Worm (Caenorhabditis elegans): Measurements from ENCODE around the gene Y51A2A.5.

- TF ChIP-seq mxl-2 (GFP tag; conservative IDR thresholded peaks at IDR 0.05) (no peak), ceh-82 (tag; optimal IDR thresholded peaks at IDR 0.05) (no peak), dpl-1 (GFP tag; optimal IDR thresholded peaks at IDR 0.05) (no peak), F26F4.8 (GFP tag; conservative IDR thresholded peaks at IDR 0.05) (no peak), unc-39 (tag; optimal IDR thresholded peaks at IDR 0.05) (no peak), ztf-11 (tag; optimal IDR thresholded peaks at IDR 0.05) (no peak), nhr-41 (GFP tag; IDR thresholded peaks at IDR 0.05) (no peak), R02D3.7 (tag; optimal IDR thresholded peaks at IDR 0.05) (no peak), nhr-76 (tag; optimal IDR thresholded peaks at IDR 0.05) (no peak), lir-3 (tag; optimal IDR thresholded peaks at IDR 0.05) (no peak), aly-2 (tag; optimal IDR thresholded peaks at IDR 0.05) (no peak), fos-1 (tag; optimal IDR thresholded peaks at IDR 0.05) (no peak), pha-4 (GFP tag; IDR thresholded peaks at IDR 0.05) (no peak), pha-4 (tag; optimal IDR thresholded peaks at IDR 0.05) (no peak), mdl-1 (tag; optimal IDR thresholded peaks at IDR 0.05) (no peak)
Measured at ce11 chrV:18269885-18270284, 28.7 kb upstream of the Y51A2A.5 start, which contains the start of gene skr-6.
